Fruit fly (Drosophila melanogaster) whole organism: Measurements from ENCODE around the gene hfw.

Experiments used
- CG8478 ChIP-seq: fragments of >200 bp; optimal IDR thresholded peaks from 2 replicates; lab custom pipeline; 2018; ENCODE audit warnings: inconsistent platforms
- pan ChIP-seq: fragments of >200 bp; optimal IDR thresholded peaks from 2 replicates; lab custom pipeline; 2017
- usp ChIP-seq: fragments of >200 bp; optimal IDR thresholded peaks from 2 replicates; lab custom pipeline; 2017; ENCODE audit warnings: missing biosample characterization, missing genetic modification characterization, mixed read lengths

DNA sequence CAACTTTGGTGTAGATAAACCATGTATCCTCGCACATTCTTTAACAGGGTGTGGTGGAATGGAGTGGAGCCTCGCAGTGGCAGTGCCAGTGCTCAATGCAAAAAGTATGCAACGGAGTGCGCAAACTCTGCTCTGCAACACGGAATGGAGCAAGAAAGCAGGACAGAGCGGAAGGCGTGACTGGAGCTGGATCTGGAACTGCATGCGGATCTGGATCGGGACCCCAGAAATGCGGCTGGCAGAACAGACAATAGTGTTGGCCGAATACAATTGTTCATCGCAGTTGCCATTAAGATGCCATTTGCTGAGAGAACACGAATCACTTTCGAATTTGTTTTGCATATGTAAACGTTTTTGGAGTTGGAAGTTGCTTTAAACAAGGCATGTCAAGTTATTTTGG lies 22.1 kb downstream of the hfw start:
- TF ChIP-seq pan (lab: Kevin White, UChicago) (no peak), usp (GFP tag; lab: Kevin White, UChicago) (no peak), CG8478 (lab: Kevin White, UChicago) (no peak)
